Fruit fly (Drosophila melanogaster): ENCODE results near the gene CG3529.
A peak's percentile ranks its signal among the peaks of the same experiment; 100 is the strongest.

The CG3529 gene

DNA sequence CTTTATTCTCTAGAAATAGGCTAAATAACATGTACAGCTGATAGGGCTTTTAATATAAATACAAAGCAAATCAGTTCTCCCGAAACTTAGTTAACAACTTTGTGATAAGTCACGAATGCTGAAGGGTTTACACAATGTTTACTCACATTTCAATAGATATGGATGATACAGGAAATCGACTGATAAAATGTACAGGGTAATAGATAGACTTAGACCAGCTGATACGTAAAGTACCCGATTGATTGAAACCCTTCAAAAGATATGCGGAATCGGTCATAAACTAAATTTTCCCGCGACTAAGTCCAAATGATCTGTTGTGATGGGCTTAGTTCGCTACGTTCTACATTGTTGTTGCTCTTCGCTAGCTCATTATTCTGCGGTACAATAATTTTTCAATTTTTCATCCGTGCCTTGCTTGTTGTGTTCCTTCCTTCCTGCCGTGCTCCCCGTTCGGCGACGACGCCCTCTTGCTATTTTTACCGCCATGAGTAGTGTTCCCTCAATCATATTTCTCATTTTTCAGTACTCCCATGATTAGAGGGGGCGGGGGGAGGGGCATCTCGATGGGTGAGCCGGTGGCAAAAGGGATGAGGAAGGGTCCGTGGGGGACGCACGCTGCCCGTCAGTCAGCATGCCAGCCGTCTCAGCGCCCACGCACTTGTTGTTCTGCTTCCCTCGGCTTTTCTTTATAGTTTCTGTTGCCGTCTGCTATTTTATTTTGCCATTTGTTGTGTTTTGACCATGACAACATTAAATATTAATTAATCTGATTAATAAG is 13.7 kb upstream of the CG3529 start:
- no peak for TF ChIP-seq CG17801 (GFP tag; optimal IDR thresholded peaks at IDR 0.05; ENCODE audit: partially characterized antibody)

DNA sequence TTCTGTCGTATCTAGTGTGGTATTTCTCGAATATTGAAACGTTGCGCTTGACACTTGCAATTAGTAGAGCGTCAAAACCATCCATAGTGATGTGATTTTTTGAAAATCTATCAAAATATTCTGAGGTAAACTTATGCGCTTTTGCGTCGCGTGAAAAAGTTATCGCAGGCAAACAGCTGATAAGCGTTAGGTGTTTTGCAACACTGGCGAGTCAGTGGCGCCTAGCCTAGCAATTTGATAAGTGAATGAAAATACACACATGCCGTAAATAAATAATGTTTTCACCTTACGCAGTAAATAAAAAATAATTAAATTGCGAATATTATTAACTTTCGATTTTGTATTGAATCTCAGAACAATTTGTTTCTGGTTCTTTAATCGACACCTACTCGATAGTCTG is 11.3 kb upstream of the CG3529 start, which contains the start of gene CG42526:
Gene CG42526, minus strand, starts transcription at position 85 of the 400 bp plus-strand sequence.
- peak; percentile 18 for TF ChIP-seq CG17801 (GFP tag; optimal IDR thresholded peaks at IDR 0.05; ENCODE audit: partially characterized antibody)

DNA sequence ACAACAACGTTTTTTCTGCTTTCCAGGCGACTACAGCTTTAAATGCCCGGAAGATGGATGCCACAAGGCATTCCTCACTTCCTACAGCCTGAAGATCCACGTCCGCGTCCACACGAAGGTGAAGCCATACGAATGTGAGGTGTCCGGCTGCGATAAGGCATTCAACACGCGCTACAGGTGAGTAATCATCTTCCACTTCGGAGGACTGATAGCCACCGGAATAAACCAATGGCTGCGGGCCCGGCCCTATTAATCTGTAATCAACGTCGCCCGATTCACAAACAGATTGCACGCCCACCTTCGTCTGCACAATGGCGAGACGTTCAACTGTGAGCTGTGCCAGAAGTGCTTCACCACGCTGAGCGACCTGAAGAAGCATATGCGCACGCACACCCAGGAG is 10.8 kb upstream of the CG3529 start:
- no peak for TF ChIP-seq CG17801 (GFP tag; optimal IDR thresholded peaks at IDR 0.05; ENCODE audit: partially characterized antibody)

DNA sequence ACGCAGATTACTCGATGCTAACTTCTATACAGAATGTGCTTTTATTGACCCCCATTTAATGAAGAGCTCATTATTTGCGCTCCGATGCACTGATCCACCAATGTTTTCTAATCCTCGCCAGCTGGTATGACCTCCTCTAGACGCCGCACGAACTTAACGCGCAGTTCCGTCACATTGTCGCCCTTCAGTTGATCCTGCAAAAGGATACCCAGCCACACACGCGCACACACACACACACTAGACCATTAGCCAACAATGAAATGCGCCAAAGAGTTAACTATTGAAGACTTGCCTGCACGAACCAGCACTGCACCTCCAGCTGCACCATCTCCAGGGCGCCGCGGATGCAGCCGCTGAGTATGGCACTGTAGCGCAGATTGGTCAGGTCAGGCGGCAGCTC is 7.8 kb upstream of the CG3529 start:
- no peak for TF ChIP-seq CG17801 (GFP tag; optimal IDR thresholded peaks at IDR 0.05; ENCODE audit: partially characterized antibody)

DNA sequence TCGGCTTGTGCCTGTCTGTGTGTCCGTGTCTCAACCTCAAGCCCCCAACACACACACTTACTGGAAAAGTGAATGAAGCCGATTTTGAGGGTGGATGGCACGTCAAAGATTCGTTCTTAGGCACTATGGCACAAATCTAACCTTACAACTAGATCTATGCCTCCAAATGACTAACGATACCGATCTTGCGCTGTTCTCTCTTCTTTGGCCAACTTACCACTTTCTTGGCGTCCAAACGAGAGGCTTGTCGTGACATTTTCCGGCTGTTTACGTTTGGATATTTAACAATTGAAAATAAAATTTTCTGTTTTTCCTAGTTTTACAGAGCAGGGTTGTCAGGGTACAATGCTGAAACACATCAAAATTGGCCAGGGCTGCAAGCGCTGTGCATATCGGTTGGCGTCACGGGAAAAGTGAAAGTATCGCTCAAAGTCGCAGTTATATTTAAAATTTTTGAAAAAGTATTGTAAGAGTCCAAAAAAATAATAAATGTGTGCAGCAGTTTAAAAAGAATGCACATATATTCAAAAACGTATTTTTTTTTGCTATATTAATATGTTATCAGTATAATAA is 4.7 kb upstream of the CG3529 start, which contains the start of the genes Bet3 and Nf-YA:
Gene Bet3, minus strand, starts transcription at position 361 of the 573 bp plus-strand sequence.
Gene Nf-YA, minus strand, starts transcription at position 361 of the 573 bp plus-strand sequence.
- TF ChIP-seq CG17801 (GFP tag; optimal IDR thresholded peaks at IDR 0.05; ENCODE audit: partially characterized antibody) = peak; percentile 22

DNA sequence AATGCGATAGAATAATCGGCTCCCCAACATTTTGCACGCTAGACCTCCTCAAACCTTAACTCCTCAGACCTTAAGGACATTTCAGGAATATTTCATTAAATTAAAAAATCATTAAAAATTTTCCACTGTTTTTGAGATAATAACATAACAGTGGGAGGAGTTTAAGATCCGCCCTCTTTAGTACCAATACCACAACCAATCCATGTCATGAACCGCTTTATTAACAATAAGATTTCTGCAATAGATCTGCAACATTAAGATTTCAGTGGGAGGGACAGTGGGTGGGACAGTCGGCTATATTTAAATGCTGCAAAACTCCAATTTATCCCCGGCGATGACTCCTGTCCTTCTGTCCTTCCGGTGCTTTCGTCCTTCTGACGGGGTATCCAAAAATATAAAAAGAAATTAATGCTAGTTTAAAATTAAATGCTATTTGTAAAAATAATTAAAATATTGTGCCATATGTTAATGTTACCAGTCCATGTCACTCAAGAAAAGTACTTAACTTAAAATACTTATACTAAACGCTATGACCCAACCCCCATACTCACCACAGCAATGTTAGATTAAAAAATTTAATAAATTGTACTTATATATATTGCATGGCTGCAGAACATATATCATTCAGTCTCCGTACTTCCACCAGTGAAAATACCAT is 3.9 kb upstream of the CG3529 start, which contains the start of gene Srg3:
Gene Srg3, plus strand, starts transcription at position 608 of the 658 bp plus-strand sequence.
- TF ChIP-seq CG17801 (GFP tag; optimal IDR thresholded peaks at IDR 0.05; ENCODE audit: partially characterized antibody) = no peak

DNA sequence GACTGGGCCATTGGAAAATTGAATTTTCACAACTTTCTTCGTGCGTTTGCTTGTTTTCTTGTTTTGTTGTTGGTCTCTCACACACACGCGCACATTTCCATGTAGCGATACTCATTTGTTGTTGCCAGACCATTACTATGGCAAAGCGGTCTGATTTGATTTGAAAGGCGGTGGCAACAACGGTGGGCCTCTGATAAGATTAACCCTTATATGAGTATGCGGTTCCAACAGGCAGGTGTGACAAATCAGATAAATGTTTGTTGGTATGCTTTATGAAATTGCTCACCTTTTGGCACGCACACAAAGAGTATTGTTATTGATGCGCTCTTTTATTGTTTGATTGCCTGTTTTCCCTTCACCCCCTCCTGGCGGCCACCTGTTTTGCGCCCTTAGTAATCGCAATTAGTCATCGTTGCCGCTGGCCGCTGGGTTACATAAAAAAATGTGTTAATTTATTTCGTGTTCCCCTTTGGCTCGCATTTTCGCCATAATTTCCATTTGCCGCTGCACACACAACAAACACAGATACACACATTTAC is 644 bp downstream of the CG3529 start:
- peak; percentile 39 for TF ChIP-seq CG17801 (GFP tag; optimal IDR thresholded peaks at IDR 0.05; ENCODE audit: partially characterized antibody)

DNA sequence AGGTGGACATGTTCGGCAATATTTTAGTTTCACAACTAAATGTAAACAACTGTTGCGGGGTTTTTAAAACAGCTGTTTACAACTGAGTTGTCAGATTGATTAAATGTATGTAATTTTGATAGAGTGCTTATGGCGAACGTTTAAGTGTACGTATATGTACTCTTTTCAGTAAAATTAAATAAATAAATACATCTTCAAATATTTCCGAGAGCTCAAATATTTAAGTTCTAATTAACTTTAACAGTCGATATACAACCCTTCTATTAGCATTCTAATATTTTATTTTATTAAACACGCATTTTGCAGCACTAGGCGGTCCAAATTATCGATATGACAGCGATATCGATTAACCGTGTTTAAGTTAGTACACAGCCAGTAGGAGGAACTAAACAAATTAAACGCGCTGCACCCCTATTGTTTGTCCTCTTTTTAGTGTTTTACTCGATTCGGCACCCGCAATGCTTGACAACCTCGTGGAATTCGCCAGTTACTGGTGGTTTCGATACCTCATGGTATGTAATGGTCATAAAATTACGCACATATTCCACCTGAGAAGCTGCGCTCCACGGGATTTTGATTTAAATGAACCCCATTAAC is 5.0 kb downstream of the CG3529 start, which contains the start of the genes CG3448 and ghi:
Gene CG3448, minus strand, starts transcription at position 51 of the 597 bp plus-strand sequence.
Gene ghi, plus strand, starts transcription at position 355 of the 597 bp plus-strand sequence.
- TF ChIP-seq CG17801 (GFP tag; optimal IDR thresholded peaks at IDR 0.05; ENCODE audit: partially characterized antibody) = peak; percentile 73

DNA sequence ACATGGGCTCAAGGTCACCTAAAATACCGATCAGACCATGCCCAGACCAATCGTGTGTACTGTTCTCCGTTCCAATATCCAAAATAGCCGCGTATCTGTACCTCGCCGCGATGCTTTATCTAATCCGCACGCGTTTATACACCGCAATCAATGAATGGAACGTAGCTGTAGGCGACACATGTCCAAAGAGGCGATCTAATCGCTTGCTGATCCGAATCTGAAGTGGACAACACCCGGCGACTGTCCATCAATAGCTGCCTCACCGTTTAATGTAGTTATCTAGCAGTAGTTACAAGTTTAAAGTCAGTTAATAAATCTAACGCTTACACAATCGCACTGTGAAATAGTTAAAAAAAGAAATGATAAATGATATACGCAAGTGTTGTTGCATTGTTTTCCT is 5.8 kb downstream of the CG3529 start:
- TF ChIP-seq CG17801 (GFP tag; optimal IDR thresholded peaks at IDR 0.05; ENCODE audit: partially characterized antibody) = no peak

DNA sequence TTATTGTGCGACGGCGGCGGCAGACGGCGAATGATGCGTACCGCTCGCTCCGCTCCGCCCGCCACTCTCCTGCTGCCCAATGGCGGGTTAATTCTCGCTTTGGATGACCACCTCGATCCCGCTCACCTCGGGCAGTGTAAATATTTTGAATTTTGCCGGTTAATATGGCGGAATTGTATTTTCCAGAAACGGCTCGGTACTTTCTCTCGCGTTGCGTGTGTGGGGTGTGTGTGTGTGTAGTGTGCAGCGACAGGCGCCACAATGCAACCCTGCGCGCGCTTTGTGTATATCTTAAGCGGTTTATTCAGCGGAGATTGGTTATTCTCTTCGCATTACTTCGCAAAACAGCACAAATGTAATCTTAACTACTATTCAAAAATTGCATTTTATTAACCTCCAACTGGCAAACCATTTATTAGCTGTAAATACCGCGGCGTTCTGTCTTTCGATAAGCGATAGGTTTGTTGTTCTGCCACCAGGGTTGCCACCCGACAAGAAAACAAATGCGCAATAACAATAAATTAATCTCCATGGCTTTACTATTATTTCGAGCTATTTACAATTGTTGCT is 9.2 kb downstream of the CG3529 start, which contains the start of the genes phol and CG3552:
Gene phol, minus strand, starts transcription at position 463 of the 570 bp plus-strand sequence.
Gene CG3552, plus strand, starts transcription at position 500 of the 570 bp plus-strand sequence.
- peak; percentile 9 for TF ChIP-seq CG17801 (GFP tag; optimal IDR thresholded peaks at IDR 0.05; ENCODE audit: partially characterized antibody)

DNA sequence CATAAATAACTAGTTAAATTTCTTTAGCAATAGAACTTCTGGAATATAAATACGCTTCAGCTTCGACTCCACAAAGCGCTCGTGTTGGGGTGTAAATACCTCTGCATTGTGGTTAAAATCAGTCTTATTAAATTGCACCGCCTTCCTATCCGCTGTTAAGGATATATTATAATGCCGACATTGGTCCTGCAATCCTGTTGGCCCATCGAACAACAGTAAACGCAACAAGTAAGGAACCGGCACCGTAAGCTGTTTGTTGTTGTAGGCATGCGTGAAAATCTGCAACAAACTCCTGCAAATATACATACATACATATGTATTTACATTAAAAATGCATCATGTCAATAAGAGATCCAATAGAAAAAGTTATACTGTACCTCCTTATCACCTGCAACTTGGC is 9.7 kb downstream of the CG3529 start:
- no peak for TF ChIP-seq CG17801 (GFP tag; optimal IDR thresholded peaks at IDR 0.05; ENCODE audit: partially characterized antibody)

DNA sequence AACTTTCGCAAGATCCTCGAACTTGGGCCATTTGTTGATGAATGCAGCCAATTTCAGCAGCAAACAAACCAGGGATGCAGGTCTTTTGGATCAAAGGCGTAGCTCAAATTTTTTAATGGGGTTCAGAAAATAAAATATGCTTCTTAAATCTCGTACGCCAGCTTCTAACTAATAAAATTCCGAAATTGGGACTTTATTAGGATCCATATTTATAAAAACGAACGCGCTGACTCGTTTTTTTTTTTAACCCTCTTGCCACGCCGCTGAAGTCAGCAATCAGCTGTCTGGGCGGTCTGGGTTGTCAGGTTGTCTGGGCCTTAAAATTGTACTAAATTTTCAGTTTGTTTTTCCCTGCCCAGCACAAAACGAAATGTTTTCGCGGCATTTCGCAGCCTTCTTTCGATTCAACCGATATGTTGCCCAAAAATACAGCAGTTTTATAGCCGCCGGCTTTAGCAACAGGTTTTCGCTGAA is 11.0 kb downstream of the CG3529 start, which contains the start of gene CG3437:
Gene CG3437, minus strand, starts transcription at position 51 of the 474 bp plus-strand sequence.
- peak; percentile 94 for TF ChIP-seq CG17801 (GFP tag; optimal IDR thresholded peaks at IDR 0.05; ENCODE audit: partially characterized antibody)

DNA sequence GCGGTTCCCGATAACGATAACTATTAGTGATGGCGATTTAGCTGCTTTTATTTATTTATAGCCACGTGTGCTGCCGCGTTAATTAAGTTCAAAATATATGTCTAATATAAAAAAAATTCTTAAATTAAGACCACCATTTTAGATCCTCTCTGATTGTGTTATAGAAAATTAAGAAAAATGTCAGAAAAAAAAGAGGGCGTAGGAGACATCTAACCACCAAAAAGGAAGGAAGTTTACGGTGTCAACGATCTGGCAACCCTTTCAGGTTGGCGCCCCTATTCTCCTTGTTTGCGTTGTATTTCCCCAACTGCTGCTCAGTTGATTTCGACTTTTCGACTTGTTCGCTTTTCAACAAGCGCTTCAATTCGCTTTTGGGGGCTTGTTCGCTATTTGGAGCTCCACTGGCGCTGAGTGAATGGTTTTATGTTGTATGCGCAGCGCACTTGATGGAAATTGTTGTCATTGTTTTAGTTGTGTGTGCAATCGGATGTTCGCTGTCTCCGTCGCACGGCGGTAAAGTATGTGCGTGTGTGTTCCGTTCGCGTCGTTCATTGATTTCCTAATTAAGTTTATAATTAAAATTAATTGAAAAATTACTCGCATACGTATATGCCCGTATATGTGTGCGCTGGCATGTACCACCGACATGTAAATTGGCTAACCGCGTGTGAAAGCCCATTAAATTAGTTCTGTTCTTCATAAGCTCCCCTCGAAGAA is 14.3 kb downstream of the CG3529 start, which contains the start of the genes CG3434 and CG44838:
Gene CG3434, minus strand, starts transcription at position 25 of the 717 bp plus-strand sequence.
Gene CG44838, plus strand, starts transcription at position 276 of the 717 bp plus-strand sequence.
- peak; percentile 82 for TF ChIP-seq CG17801 (GFP tag; optimal IDR thresholded peaks at IDR 0.05; ENCODE audit: partially characterized antibody)

All from ovary, adult (tissue).